Fruit fly (Drosophila melanogaster) whole organism, pupa: Measurements from ENCODE around the gene CG34284.

Experiments
- CG10348 ChIP-seq: fragments of 200-800 bp; sonication (Bioruptor generic); IDR thresholded peaks from 2 replicates; pipeline ENCODE4 v1.3.6; 2022; ENCODE audit warnings: missing biosample characterization, missing genetic modification characterization
- CG12605 ChIP-seq: fragments of 200-800 bp; sonication (Bioruptor generic); IDR thresholded peaks from 2 replicates; pipeline ENCODE4 v1.3.6; 2022; ENCODE audit warnings: missing biosample characterization, missing genetic modification characterization
- CG13204 ChIP-seq: fragments of 200-800 bp; sonication (Bioruptor generic); optimal IDR thresholded peaks from 2 replicates; lab custom pipeline; 2018; ENCODE audit warnings: missing biosample characterization, mild to moderate bottlenecking, missing genetic modification characterization, moderate library complexity
- CG14655 ChIP-seq: fragments of 200-800 bp; sonication (Bioruptor generic); optimal IDR thresholded peaks from 3 replicates; lab custom pipeline; 2017; ENCODE audit warnings: mild to moderate bottlenecking, missing biosample characterization, missing genetic modification reagents, missing genetic modification characterization
- CG15710 ChIP-seq: fragments of 200-800 bp; sonication (Bioruptor generic); optimal IDR thresholded peaks from 2 replicates; lab custom pipeline; 2018; ENCODE audit warnings: missing biosample characterization, mild to moderate bottlenecking, missing genetic modification characterization, moderate library complexity
- CG17806 ChIP-seq: fragments of 200-800 bp; sonication (Bioruptor generic); optimal IDR thresholded peaks from 2 replicates; lab custom pipeline; 2018; ENCODE audit warnings: missing biosample characterization, mild to moderate bottlenecking, missing genetic modification characterization, moderate library complexity
- CG32121 ChIP-seq: fragments of 200-800 bp; sonication (Bioruptor generic); IDR thresholded peaks from 2 replicates; pipeline ENCODE4 v1.3.6; 2022; ENCODE audit warnings: missing biosample characterization, missing genetic modification characterization
- CG34367 ChIP-seq: fragments of 200-800 bp; sonication (Bioruptor generic); optimal IDR thresholded peaks from 2 replicates; lab custom pipeline; 2018; ENCODE audit warnings: missing biosample characterization, mild to moderate bottlenecking, missing genetic modification characterization
- CG4496 ChIP-seq: fragments of 200-800 bp; sonication (Bioruptor generic); IDR thresholded peaks from 3 replicates; pipeline ENCODE4 v1.3.6; 2022; ENCODE audit warnings: missing biosample characterization, missing genetic modification characterization
- CG8159 ChIP-seq: fragments of 200-800 bp; sonication (Bioruptor generic); optimal IDR thresholded peaks from 3 replicates; lab custom pipeline; 2018; ENCODE audit warnings: missing biosample characterization, mild to moderate bottlenecking, missing genetic modification characterization, moderate library complexity
- CG8301 ChIP-seq: fragments of 200-800 bp; sonication (Bioruptor generic); optimal IDR thresholded peaks from 2 replicates; lab custom pipeline; 2018; ENCODE audit warnings: missing biosample characterization, mild to moderate bottlenecking, missing genetic modification characterization
- CG9948 ChIP-seq: fragments of 200-800 bp; sonication (Bioruptor generic); optimal IDR thresholded peaks from 2 replicates; lab custom pipeline; 2018; ENCODE audit warnings: missing biosample characterization, mild to moderate bottlenecking, missing genetic modification characterization, moderate library complexity
- D1 ChIP-seq: fragments of 200-800 bp; sonication (Bioruptor generic); optimal IDR thresholded peaks from 2 replicates; lab custom pipeline; 2018; ENCODE audit warnings: missing biosample characterization, mild to moderate bottlenecking, missing genetic modification characterization, moderate library complexity
- EcR ChIP-seq: fragments of 200-800 bp; sonication (Bioruptor generic); optimal IDR thresholded peaks from 3 replicates; lab custom pipeline; 2019; ENCODE audit warnings: missing biosample characterization, missing genetic modification characterization, mild to moderate bottlenecking, moderate library complexity, missing genetic modification reagents
- Ets98B ChIP-seq: fragments of 200-800 bp; sonication (Bioruptor generic); IDR thresholded peaks from 2 replicates; pipeline ENCODE4 v1.3.6; 2022; ENCODE audit warnings: missing biosample characterization, missing genetic modification characterization
- Pif1A ChIP-seq: fragments of 200-800 bp; sonication (Bioruptor generic); optimal IDR thresholded peaks from 3 replicates; lab custom pipeline; 2016; ENCODE audit warnings: missing biosample characterization, missing genetic modification characterization
- Pif1B ChIP-seq: fragments of 200-800 bp; sonication (Bioruptor generic); optimal IDR thresholded peaks from 3 replicates; lab custom pipeline; 2016; ENCODE audit warnings: missing biosample characterization, missing genetic modification characterization
- Snoo ChIP-seq: fragments of 200-800 bp; sonication (Bioruptor generic); optimal IDR thresholded peaks from 3 replicates; lab custom pipeline; 2017; ENCODE audit warnings: missing biosample characterization, mild to moderate bottlenecking, missing genetic modification characterization, inconsistent platforms
- fd96Ca ChIP-seq: fragments of 200-800 bp; sonication (Bioruptor generic); IDR thresholded peaks from 3 replicates; pipeline ENCODE4 v1.3.6; 2022; ENCODE audit warnings: missing biosample characterization, missing genetic modification characterization
- gl ChIP-seq: fragments of 200-800 bp; sonication (Bioruptor generic); optimal IDR thresholded peaks from 2 replicates; lab custom pipeline; 2018; ENCODE audit warnings: missing biosample characterization, mild to moderate bottlenecking, missing genetic modification characterization
- rn ChIP-seq: fragments of 200-800 bp; sonication (Bioruptor generic); IDR thresholded peaks from 2 replicates; pipeline ENCODE4 v1.3.6; 2022; ENCODE audit warnings: missing biosample characterization, missing genetic modification characterization

CG34284 gene

DNA sequence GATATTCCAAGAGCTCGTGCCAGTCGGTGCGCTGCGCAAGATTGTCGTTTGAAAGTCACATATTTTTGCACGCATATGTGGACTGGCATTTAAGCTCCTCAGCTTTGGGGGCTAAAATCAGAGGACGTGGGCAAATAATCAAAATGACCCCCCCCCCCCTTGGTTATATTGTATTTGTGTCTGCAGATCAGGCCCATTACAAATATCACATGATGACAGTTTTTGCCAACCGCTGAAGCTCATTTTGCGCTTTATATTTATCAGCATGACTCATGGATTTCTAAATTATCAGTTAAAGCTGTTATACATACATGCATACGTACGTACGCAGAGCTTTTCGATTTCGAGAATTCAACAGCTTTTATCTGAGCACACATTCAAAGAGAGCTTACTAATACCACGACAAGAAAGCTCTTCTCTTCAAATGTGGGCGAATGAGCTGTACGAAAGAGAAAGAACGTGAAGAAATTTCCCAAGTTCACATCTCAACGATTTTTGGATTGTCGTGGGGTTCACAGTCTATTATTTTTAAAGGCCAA, 14.1 kb upstream of the CG34284 start:
- TF ChIP-seq gl (no peak), CG32121 (peak; percentile 25; the same call in 1 of the 2 replicates), CG12605 (GFP tag; lab: Robert Waterston, UW) (peak; percentile 48), EcR (GFP tag; lab: Kevin White, UChicago) (peak; percentile 37)

DNA sequence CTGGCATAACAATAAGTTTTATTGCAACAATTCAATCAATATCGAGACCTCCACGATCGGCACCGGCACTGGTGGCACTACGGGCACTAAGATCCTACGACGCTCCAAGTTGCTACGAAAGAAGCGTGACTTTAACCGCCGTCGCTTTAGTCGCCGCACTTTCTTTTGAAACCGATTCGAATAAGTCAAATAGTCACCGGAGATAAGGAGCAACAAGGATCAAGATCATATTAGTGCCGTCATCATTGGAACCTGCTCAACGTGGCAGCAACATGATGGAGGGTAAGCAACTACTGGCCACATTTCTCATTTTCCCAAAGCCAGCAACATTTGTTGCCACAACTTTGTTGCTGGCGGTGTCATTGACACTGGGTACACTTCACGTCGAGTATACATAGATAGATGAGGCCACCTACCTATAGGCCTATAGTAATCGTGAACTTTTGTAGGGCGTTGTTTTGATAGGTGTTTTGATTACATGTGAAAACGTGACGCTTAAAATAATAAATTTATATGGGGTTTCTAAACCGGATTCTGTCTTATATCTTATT, 13.0 kb upstream of the CG34284 start:
- peak; percentile 40 for TF ChIP-seq EcR (GFP tag; lab: Kevin White, UChicago)
- TF ChIP-seq CG17806 (tag; lab: Kevin White, UChicago) = no peak
- TF ChIP-seq rn (GFP tag; lab: Robert Waterston, UW) = no peak
- TF ChIP-seq CG8301 = no peak
- no peak for TF ChIP-seq CG32121

DNA sequence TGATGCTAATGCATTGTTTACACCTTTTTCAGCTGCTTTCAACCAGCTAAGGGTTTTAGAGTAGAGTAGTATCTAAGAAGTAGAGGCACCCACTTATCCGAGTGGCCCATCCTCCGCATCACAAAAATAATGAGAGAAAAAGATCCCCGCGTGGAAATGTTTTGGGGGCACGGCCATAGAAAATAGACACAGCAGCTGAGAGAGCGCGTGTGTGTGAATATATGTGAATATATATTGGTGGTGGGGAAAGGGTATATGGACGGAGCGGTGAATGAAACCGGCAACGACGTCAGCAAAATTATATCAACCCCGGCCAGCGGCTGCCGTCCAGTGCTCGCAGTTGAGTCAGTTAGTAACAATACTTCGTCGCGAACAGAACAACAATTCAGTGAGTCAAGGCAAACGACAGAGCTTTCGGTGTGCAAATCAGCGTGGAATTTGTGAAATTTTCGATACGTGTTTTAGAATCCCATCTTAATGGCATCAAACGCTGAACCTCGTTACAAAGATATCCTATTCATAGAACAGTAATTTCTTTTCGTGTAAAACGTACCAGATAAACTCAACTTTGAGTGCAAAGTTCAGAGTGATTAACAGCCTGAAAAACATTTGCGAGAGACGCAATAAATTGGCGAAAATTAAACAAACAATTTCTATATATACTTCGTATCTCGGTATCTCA, 12.0 kb upstream of the CG34284 start, which contains the start of gene Xrp1:
TSS of gene Xrp1 (plus strand) at position 375 of the 682 bp plus-strand sequence.
- TF ChIP-seq CG32121 = peak; percentile 67; the same call in 1 of the 2 replicates
- peak; percentile 48 for TF ChIP-seq CG12605 (GFP tag; lab: Robert Waterston, UW)
- no peak for TF ChIP-seq Pif1B
- TF ChIP-seq CG8159 = no peak
- TF ChIP-seq CG15710 (tag; lab: Kevin White, UChicago) = no peak
- TF ChIP-seq CG14655 (GFP tag; lab: Kevin White, UChicago) = no peak
- TF ChIP-seq CG8301 = no peak
- peak; percentile 54; the same call in 1 of the 3 replicates for TF ChIP-seq fd96Ca
- TF ChIP-seq CG9948 (tag; lab: Kevin White, UChicago) = no peak
- TF ChIP-seq CG34367 (tag; lab: Kevin White, UChicago) = no peak
- no peak for TF ChIP-seq D1 (tag; lab: Kevin White, UChicago)
- no peak for TF ChIP-seq CG17806 (tag; lab: Kevin White, UChicago)
- peak; percentile 49 for TF ChIP-seq Ets98B (GFP tag; lab: Robert Waterston, UW)
- no peak for TF ChIP-seq Pif1A (GFP tag; lab: Kevin White, UChicago)
- TF ChIP-seq CG13204 = peak; percentile 32
- TF ChIP-seq CG4496 (GFP tag; lab: Robert Waterston, UW) = peak; percentile 62; the same call in 1 of the 3 replicates
- TF ChIP-seq EcR (GFP tag; lab: Kevin White, UChicago) = peak; percentile 54
- TF ChIP-seq CG10348 (GFP tag; lab: Robert Waterston, UW) = 0 out of 2 replicates have a peak, but pooled peaks have one; percentile 37
- TF ChIP-seq Snoo = no peak
- no peak for TF ChIP-seq gl
- no peak for TF ChIP-seq rn (GFP tag; lab: Robert Waterston, UW)

DNA sequence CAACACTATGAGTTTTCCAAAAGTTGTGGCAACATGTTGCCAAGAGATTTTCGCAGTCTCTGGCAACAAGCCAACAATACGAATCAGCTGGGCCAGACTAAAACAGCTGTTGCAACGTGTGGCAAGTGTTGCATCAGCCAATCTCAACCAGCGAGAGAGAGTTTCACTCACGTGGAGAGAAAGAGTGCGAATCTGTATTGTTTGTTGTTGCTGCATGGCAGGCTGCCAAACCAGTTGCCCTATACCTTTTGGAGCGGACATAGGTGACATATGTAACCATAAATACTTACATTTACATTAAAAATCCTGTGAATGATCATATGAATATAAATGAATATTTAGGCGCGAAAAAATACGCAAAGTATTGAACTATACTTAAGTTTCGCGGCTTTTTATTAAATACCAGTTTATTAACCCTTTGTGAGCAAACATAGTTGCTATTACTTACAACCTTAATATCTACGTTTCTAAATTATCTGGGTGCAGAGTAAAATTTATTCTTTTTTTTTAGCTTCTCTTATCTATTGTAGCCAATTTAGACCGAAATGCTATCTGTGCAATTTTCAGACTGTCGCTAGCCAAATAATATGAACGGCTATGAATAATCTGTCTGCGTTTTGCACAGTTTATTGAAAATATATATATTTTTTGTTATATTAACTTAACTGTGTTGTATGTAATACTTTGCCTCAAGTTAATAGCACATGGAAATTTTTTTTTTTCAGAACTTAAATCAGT, 11.3 kb upstream of the CG34284 start:
- peak; percentile 64 for TF ChIP-seq CG14655 (GFP tag; lab: Kevin White, UChicago)
- TF ChIP-seq EcR (GFP tag; lab: Kevin White, UChicago) = peak; percentile 22
- TF ChIP-seq Snoo = peak; percentile 62
- peak; percentile 75 for TF ChIP-seq CG12605 (GFP tag; lab: Robert Waterston, UW)
- TF ChIP-seq Pif1A (GFP tag; lab: Kevin White, UChicago) = peak; percentile 71
- TF ChIP-seq CG32121 = peak; percentile 60
- TF ChIP-seq CG8301 = peak; percentile 47
- TF ChIP-seq CG4496 (GFP tag; lab: Robert Waterston, UW) = peak; percentile 78
- no peak for TF ChIP-seq D1 (tag; lab: Kevin White, UChicago)
- TF ChIP-seq CG10348 (GFP tag; lab: Robert Waterston, UW) = no peak
- peak; percentile 3 for TF ChIP-seq Pif1B
- peak; percentile 54 for TF ChIP-seq CG15710 (tag; lab: Kevin White, UChicago)
- peak; percentile 24 for TF ChIP-seq CG13204
- TF ChIP-seq rn (GFP tag; lab: Robert Waterston, UW) = 0 out of 2 replicates have a peak, but pooled peaks have one; percentile 40
- peak; percentile 58 for TF ChIP-seq CG8159
- no peak for TF ChIP-seq gl
- TF ChIP-seq fd96Ca = 0 out of 3 replicates have a peak, but pooled peaks have one; percentile 34
- peak; percentile 49 for TF ChIP-seq CG34367 (tag; lab: Kevin White, UChicago)
- peak; percentile 20 for TF ChIP-seq CG9948 (tag; lab: Kevin White, UChicago)
- peak; percentile 39 for TF ChIP-seq CG17806 (tag; lab: Kevin White, UChicago)
- TF ChIP-seq Ets98B (GFP tag; lab: Robert Waterston, UW) = peak; percentile 67

DNA sequence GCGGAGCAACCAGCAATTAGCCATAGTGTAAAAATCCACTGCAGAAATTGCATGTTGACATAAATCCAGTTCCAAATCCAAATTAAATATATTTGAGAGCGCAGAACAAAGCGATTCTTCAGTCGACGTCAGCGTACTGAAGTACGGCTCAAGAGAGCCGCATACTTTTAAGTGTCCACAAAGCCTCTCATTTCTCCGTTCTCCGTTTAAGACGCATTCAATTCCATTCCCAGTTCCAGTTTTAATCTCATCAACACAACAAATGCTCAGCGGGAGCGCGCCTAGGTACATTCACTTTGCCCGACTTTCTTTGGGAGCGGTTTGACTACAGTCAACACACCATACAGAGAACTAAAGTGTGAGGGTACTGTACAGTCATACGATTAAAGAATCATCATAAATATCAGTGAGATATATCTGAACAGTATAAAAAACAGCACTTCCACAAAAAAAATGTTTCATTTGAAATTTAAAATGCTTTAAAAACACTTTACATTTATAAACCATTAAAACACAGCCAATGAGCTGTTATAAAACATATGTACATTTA, 10.1 kb upstream of the CG34284 start, which contains the start of gene Sgsh:
TSS of gene Sgsh (minus strand) at position 141 of the 550 bp plus-strand sequence.
- TF ChIP-seq EcR (GFP tag; lab: Kevin White, UChicago) = peak; percentile 40
- TF ChIP-seq rn (GFP tag; lab: Robert Waterston, UW) = no peak
- no peak for TF ChIP-seq CG15710 (tag; lab: Kevin White, UChicago)
- no peak for TF ChIP-seq CG13204
- peak; percentile 28 for TF ChIP-seq CG8159
- no peak for TF ChIP-seq gl
- no peak for TF ChIP-seq Pif1A (GFP tag; lab: Kevin White, UChicago)
- peak; percentile 41; the same call in 2 of the 3 replicates for TF ChIP-seq CG4496 (GFP tag; lab: Robert Waterston, UW)
- TF ChIP-seq CG14655 (GFP tag; lab: Kevin White, UChicago) = peak; percentile 18
- TF ChIP-seq CG34367 (tag; lab: Kevin White, UChicago) = no peak
- no peak for TF ChIP-seq fd96Ca
- TF ChIP-seq CG32121 = no peak
- no peak for TF ChIP-seq Ets98B (GFP tag; lab: Robert Waterston, UW)
- no peak for TF ChIP-seq Snoo
- no peak for TF ChIP-seq CG10348 (GFP tag; lab: Robert Waterston, UW)
- peak; percentile 13 for TF ChIP-seq Pif1B
- no peak for TF ChIP-seq CG12605 (GFP tag; lab: Robert Waterston, UW)
- TF ChIP-seq CG8301 = no peak
- no peak for TF ChIP-seq CG17806 (tag; lab: Kevin White, UChicago)
- no peak for TF ChIP-seq D1 (tag; lab: Kevin White, UChicago)
- TF ChIP-seq CG9948 (tag; lab: Kevin White, UChicago) = no peak
